Fruit fly (Drosophila melanogaster) whole organism, embryonic: ENCODE measurements around the gene CG2772.

ENCODE experiments used
- CG10267 ChIP-seq: fragments of 200-800 bp; sonication (Bioruptor generic); optimal IDR thresholded peaks from 2 replicates; lab custom pipeline; 2018; ENCODE audit warnings: missing biosample characterization, mild to moderate bottlenecking, missing genetic modification characterization, moderate library complexity
- CG10979 ChIP-seq: fragments of 200-800 bp; sonication (Bioruptor generic); optimal IDR thresholded peaks from 2 replicates; lab custom pipeline; 2018; ENCODE audit warnings: missing biosample characterization, mild to moderate bottlenecking, missing genetic modification characterization, moderate library complexity
- CG11695 ChIP-seq: fragments of 200-800 bp; sonication (Bioruptor generic); IDR thresholded peaks from 3 replicates; pipeline ENCODE4 v1.3.6; 2022; ENCODE audit warnings: missing biosample characterization, missing genetic modification characterization
- CG12104 ChIP-seq: fragments of 200-800 bp; sonication (Bioruptor generic); optimal IDR thresholded peaks from 3 replicates; lab custom pipeline; 2016; ENCODE audit warnings: missing biosample characterization, missing genetic modification characterization
- CG12219 ChIP-seq: fragments of 200-800 bp; sonication (Bioruptor generic); optimal IDR thresholded peaks from 3 replicates; lab custom pipeline; 2018; ENCODE audit warnings: missing biosample characterization, mild to moderate bottlenecking, missing genetic modification characterization
- CG14050 ChIP-seq: fragments of 200-800 bp; sonication (Bioruptor generic); IDR thresholded peaks from 3 replicates; pipeline ENCODE4 v1.3.6; 2022; ENCODE audit warnings: missing biosample characterization, missing genetic modification characterization
- CG14441 ChIP-seq: fragments of 200-800 bp; sonication (Bioruptor generic); IDR thresholded peaks from 2 replicates; pipeline ENCODE4 v1.3.6; 2022; ENCODE audit warnings: missing biosample characterization, missing genetic modification characterization
- CG17912 ChIP-seq: fragments of 200-800 bp; sonication (Bioruptor generic); optimal IDR thresholded peaks from 2 replicates; lab custom pipeline; 2018; ENCODE audit warnings: missing biosample characterization, mild to moderate bottlenecking, missing genetic modification characterization
- CG18619 ChIP-seq: fragments of 200-800 bp; sonication (Bioruptor generic); optimal IDR thresholded peaks from 3 replicates; lab custom pipeline; 2017; ENCODE audit warnings: missing biosample characterization, mild to moderate bottlenecking, missing genetic modification characterization
- CG18764 ChIP-seq: fragments of 200-800 bp; sonication (Bioruptor generic); optimal IDR thresholded peaks from 3 replicates; lab custom pipeline; 2016; ENCODE audit warnings: missing biosample characterization, missing genetic modification characterization
- CG2129 ChIP-seq: fragments of 200-800 bp; sonication (Bioruptor generic); IDR thresholded peaks from 2 replicates; pipeline ENCODE4 v1.3.6; 2022; ENCODE audit warnings: missing biosample characterization, missing genetic modification characterization; ENCODE audit not compliant: partially characterized antibody
- CG30403 ChIP-seq: fragments of 200-800 bp; sonication (Bioruptor generic); optimal IDR thresholded peaks from 3 replicates; lab custom pipeline; 2016; ENCODE audit warnings: missing biosample characterization, missing genetic modification characterization
- CG34224 ChIP-seq: fragments of 200-800 bp; sonication (Bioruptor generic); IDR thresholded peaks from 3 replicates; pipeline ENCODE4 v1.3.6; 2022; ENCODE audit warnings: missing biosample characterization, missing genetic modification characterization; ENCODE audit not compliant: partially characterized antibody
- CG34376 ChIP-seq: fragments of 200-800 bp; sonication (Bioruptor generic); optimal IDR thresholded peaks from 2 replicates; lab custom pipeline; 2018; ENCODE audit warnings: missing biosample characterization, mild to moderate bottlenecking, missing genetic modification characterization
- CG4707 ChIP-seq: fragments of 200-800 bp; sonication (Bioruptor generic); optimal IDR thresholded peaks from 2 replicates; lab custom pipeline; 2018; ENCODE audit warnings: missing biosample characterization, mild to moderate bottlenecking, missing genetic modification characterization, moderate library complexity
- CG5245 ChIP-seq: fragments of 200-800 bp; sonication (Bioruptor generic); optimal IDR thresholded peaks from 3 replicates; lab custom pipeline; 2016; ENCODE audit warnings: missing biosample characterization, missing genetic modification characterization
- CG7271 ChIP-seq: fragments of 200-800 bp; sonication (Bioruptor generic); optimal IDR thresholded peaks from 2 replicates; lab custom pipeline; 2018; ENCODE audit warnings: missing biosample characterization, mild to moderate bottlenecking, missing genetic modification characterization, moderate library complexity
- CG7987 ChIP-seq: fragments of 200-800 bp; sonication (Bioruptor generic); optimal IDR thresholded peaks from 2 replicates; lab custom pipeline; 2018; ENCODE audit warnings: missing biosample characterization, mild to moderate bottlenecking, missing genetic modification characterization, moderate library complexity
- CG8388 ChIP-seq: fragments of 200-800 bp; sonication (Bioruptor generic); optimal IDR thresholded peaks from 2 replicates; lab custom pipeline; 2019; ENCODE audit warnings: missing biosample characterization, mild to moderate bottlenecking, missing genetic modification characterization, moderate library complexity
- CG8924 ChIP-seq: fragments of 200-800 bp; optimal IDR thresholded peaks from 3 replicates; lab custom pipeline; 2019; ENCODE audit warnings: missing biosample characterization, mild to moderate bottlenecking, missing genetic modification characterization, moderate library complexity
- CG9817 ChIP-seq: fragments of 200-800 bp; sonication (Bioruptor generic); optimal IDR thresholded peaks from 2 replicates; lab custom pipeline; 2018; ENCODE audit warnings: missing biosample characterization, mild to moderate bottlenecking, missing genetic modification characterization, moderate library complexity
- CrebB ChIP-seq: fragments of 200-800 bp; sonication (Bioruptor generic); optimal IDR thresholded peaks from 3 replicates; lab custom pipeline; 2018; ENCODE audit warnings: missing biosample characterization, mild to moderate bottlenecking, missing genetic modification characterization
- Eip74EF ChIP-seq, 2 experiments: fragments of 200-800 bp in 1 of 2; fragments of >200 bp in 1 of 2; sonication (Bioruptor generic) in 1 of 2; optimal IDR thresholded peaks; 2 replicates each; lab custom pipeline; 2017 to 2019; ENCODE audit warnings: missing biosample characterization in 2 of 2, missing genetic modification characterization in 2 of 2, mild to moderate bottlenecking in 1 of 2, moderate library complexity in 1 of 2
- Elba2 ChIP-seq: fragments of 200-800 bp; sonication (Bioruptor generic); optimal IDR thresholded peaks from 3 replicates; lab custom pipeline; 2016; ENCODE audit warnings: missing biosample characterization, missing genetic modification characterization
- Fer3 ChIP-seq: fragments of 200-800 bp; sonication (Bioruptor generic); optimal IDR thresholded peaks from 2 replicates; lab custom pipeline; 2018; ENCODE audit warnings: missing biosample characterization, mild to moderate bottlenecking, missing genetic modification characterization, moderate library complexity
- HLHmδ ChIP-seq: fragments of 200-800 bp; sonication (Bioruptor generic); optimal IDR thresholded peaks from 2 replicates; lab custom pipeline; 2018; ENCODE audit warnings: missing biosample characterization, mild to moderate bottlenecking, missing genetic modification characterization, moderate library complexity
- HmgD ChIP-seq: fragments of 200-800 bp; sonication (Bioruptor generic); optimal IDR thresholded peaks from 3 replicates; lab custom pipeline; 2016; ENCODE audit warnings: missing biosample characterization, missing genetic modification characterization
- MTF-1 ChIP-seq: fragments of 200-800 bp; sonication (Bioruptor generic); optimal IDR thresholded peaks from 2 replicates; lab custom pipeline; 2018; ENCODE audit warnings: missing biosample characterization, mild to moderate bottlenecking, missing genetic modification characterization, borderline replicate concordance
- Poxn ChIP-seq: fragments of 200-800 bp; sonication (Bioruptor generic); IDR thresholded peaks from 2 replicates; pipeline ENCODE4 v1.3.6; 2022; ENCODE audit warnings: missing biosample characterization, missing genetic modification characterization
- Rfx ChIP-seq: fragments of 200-800 bp; sonication (Bioruptor generic); IDR thresholded peaks from 2 replicates; pipeline ENCODE4 v1.3.6; 2022; ENCODE audit warnings: missing biosample characterization, missing genetic modification characterization
- Tbp ChIP-seq: fragments of >200 bp; optimal IDR thresholded peaks from 2 replicates; lab custom pipeline; 2018; ENCODE audit warnings: missing biosample characterization, missing genetic modification characterization
- Trl ChIP-seq, 3 experiments: fragments of >200 bp in 2 of 3; fragments of 200-800 bp in 1 of 3; sonication (Bioruptor generic) in 1 of 3; optimal IDR thresholded peaks; 2 replicates in 1 of 3; 3 replicates in 2 of 3; lab custom pipeline; 2016 to 2017; ENCODE audit warnings: missing biosample characterization in 1 of 3, missing genetic modification characterization in 1 of 3
- ash1 ChIP-seq: fragments of 200-800 bp; sonication (Bioruptor generic); optimal IDR thresholded peaks from 2 replicates; lab custom pipeline; 2018; ENCODE audit warnings: missing biosample characterization, mild to moderate bottlenecking, missing genetic modification characterization
- chif ChIP-seq, 2 experiments: fragments of 200-800 bp; sonication (Bioruptor generic); optimal IDR thresholded peaks; 3 replicates each; lab custom pipeline; 2016; ENCODE audit warnings: missing biosample characterization in 2 of 2, missing genetic modification characterization in 2 of 2
- fd3F ChIP-seq: fragments of 200-800 bp; sonication (Bioruptor generic); optimal IDR thresholded peaks from 2 replicates; lab custom pipeline; 2018; ENCODE audit warnings: missing biosample characterization, mild to moderate bottlenecking, missing genetic modification characterization, moderate library complexity
- grn ChIP-seq: fragments of 200-800 bp; sonication (Bioruptor generic); optimal IDR thresholded peaks from 3 replicates; lab custom pipeline; 2017; ENCODE audit warnings: missing biosample characterization, missing genetic modification characterization
- h ChIP-seq: fragments of >200 bp; optimal IDR thresholded peaks from 2 replicates; lab custom pipeline; 2017
- hth ChIP-seq: fragments of >200 bp; optimal IDR thresholded peaks from 2 replicates; lab custom pipeline; 2017; ENCODE audit warnings: inconsistent platforms
- kay ChIP-seq: fragments of 200-800 bp; sonication (Bioruptor generic); optimal IDR thresholded peaks from 2 replicates; lab custom pipeline; 2016; ENCODE audit warnings: missing biosample characterization, missing genetic modification characterization
- maf-S ChIP-seq: fragments of 200-800 bp; sonication (Bioruptor generic); optimal IDR thresholded peaks from 2 replicates; lab custom pipeline; 2016; ENCODE audit warnings: missing biosample characterization, missing genetic modification characterization
- peb ChIP-seq: fragments of 200-800 bp; sonication (Bioruptor generic); IDR thresholded peaks from 2 replicates; pipeline ENCODE4 v1.3.6; 2022; ENCODE audit warnings: missing biosample characterization, missing genetic modification characterization
- pros ChIP-seq: fragments of 200-800 bp; sonication (Bioruptor generic); optimal IDR thresholded peaks from 3 replicates; lab custom pipeline; 2019; ENCODE audit warnings: missing biosample characterization, mild to moderate bottlenecking, missing genetic modification characterization, moderate library complexity
- psq ChIP-seq: fragments of 200-800 bp; sonication (Bioruptor generic); optimal IDR thresholded peaks from 2 replicates; lab custom pipeline; 2017; ENCODE audit warnings: missing biosample characterization, missing genetic modification characterization
- row ChIP-seq: fragments of 200-800 bp; sonication (Bioruptor generic); IDR thresholded peaks from 3 replicates; pipeline ENCODE4 v1.3.6; 2022; ENCODE audit warnings: missing biosample characterization, missing genetic modification characterization
- shn ChIP-seq: fragments of 200-800 bp; sonication (Bioruptor generic); optimal IDR thresholded peaks from 3 replicates; lab custom pipeline; 2016; ENCODE audit warnings: missing biosample characterization, missing genetic modification characterization
- wdn ChIP-seq: fragments of 200-800 bp; sonication (Bioruptor generic); IDR thresholded peaks from 2 replicates; pipeline ENCODE4 v1.3.6; 2022; ENCODE audit warnings: missing biosample characterization, missing genetic modification characterization
- wor ChIP-seq: fragments of 200-800 bp; sonication (Bioruptor generic); IDR thresholded peaks from 2 replicates; pipeline ENCODE4 v1.3.6; 2022; ENCODE audit warnings: missing biosample characterization, missing genetic modification characterization

Gene CG2772

DNA sequence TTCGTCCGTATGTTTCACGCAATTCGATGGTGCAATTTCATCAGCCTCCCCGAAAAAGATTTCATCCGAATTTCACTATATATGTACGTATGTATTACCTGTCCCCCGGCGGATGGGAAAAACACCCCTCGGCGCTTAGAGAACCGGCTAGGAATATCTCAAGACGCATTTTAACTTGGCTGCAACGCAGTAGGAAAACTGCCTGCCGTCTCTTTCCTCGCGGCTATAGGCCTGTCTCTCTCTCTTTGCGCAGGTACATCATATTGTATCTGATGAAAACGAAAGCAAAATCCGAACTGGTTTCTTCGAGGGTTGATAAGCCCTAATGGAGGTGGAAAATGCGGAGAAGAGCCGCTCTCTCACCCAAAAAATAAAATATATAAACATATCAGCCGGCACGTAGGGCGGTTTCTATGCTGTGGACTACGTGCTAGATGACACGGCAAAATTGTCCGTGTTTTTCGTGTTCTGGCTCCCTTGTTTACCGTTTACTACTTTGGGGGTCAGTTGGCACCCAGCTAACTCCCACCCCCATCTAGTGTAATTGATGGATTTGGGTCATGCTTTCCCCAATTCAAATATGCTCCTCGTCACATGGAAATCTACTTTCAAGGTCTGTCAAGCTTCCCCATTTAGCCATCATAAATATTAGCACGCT, 30.7 kb downstream of the CG2772 start (continued):
- no peak for TF ChIP-seq ash1
- TF ChIP-seq HLHmδ (GFP tag; lab: Kevin White, UChicago) = no peak
- TF ChIP-seq CG5245 (GFP tag; lab: Kevin White, UChicago) = no peak
- no peak for TF ChIP-seq Elba2 (GFP tag; lab: Kevin White, UChicago)
- TF ChIP-seq CG2129 (GFP tag; lab: Robert Waterston, UW) = no peak
- no peak for TF ChIP-seq Fer3 (tag; lab: Kevin White, UChicago)
- TF ChIP-seq fd3F (GFP tag; lab: Kevin White, UChicago) = no peak
- TF ChIP-seq CG10267 (tag; lab: Kevin White, UChicago) = no peak
- TF ChIP-seq shn (GFP tag; lab: Kevin White, UChicago) = no peak
- no peak for TF ChIP-seq CG18619 (GFP tag; lab: Kevin White, UChicago)
- no peak for TF ChIP-seq CG12219 (GFP tag; lab: Kevin White, UChicago)

dm6 chr2L:3477057-3477755, 31.4 kb downstream of the CG2772 start:
- TF ChIP-seq h (lab: Kevin White, UChicago) (no peak), CG14441 (no peak), CG10979 (tag; lab: Kevin White, UChicago) (peak; percentile 2), hth (lab: Kevin White, UChicago) (no peak), CG17912 (no peak), CG4707 (GFP tag; lab: Kevin White, UChicago) (no peak), Trl (optimal IDR thresholded peaks at IDR 0.05; lab: Kevin White, UChicago) (no peak), Trl (GFP tag; optimal IDR thresholded peaks at IDR 0.05; lab: Kevin White, UChicago) (no peak), CG10267 (tag; lab: Kevin White, UChicago) (peak; percentile 10), CG9817 (tag; lab: Kevin White, UChicago) (peak; percentile 39), wor (GFP tag; lab: Robert Waterston, UW) (no peak), CG34376 (no peak), CG12104 (no peak), CG18764 (GFP tag; lab: Kevin White, UChicago) (no peak), CG8924 (tag; lab: Kevin White, UChicago) (no peak), psq (GFP tag; lab: Kevin White, UChicago) (no peak), CrebB (tag; lab: Kevin White, UChicago) (no peak), CG8388 (GFP tag; lab: Kevin White, UChicago) (peak; percentile 15), maf-S (peak; percentile 47), Fer3 (tag; lab: Kevin White, UChicago) (no peak), MTF-1 (GFP tag; lab: Kevin White, UChicago) (no peak), Poxn (GFP tag; lab: Robert Waterston, UW) (no peak), Eip74EF (GFP tag; optimal IDR thresholded peaks at IDR 0.05; lab: Kevin White, UChicago) (no peak), row (GFP tag; lab: Robert Waterston, UW) (peak; percentile 76), wdn (GFP tag; lab: Robert Waterston, UW) (no peak), grn (GFP tag; lab: Kevin White, UChicago) (no peak), HmgD (no peak), CG5245 (GFP tag; lab: Kevin White, UChicago) (no peak), peb (GFP tag; lab: Robert Waterston, UW) (no peak), kay (GFP tag; lab: Kevin White, UChicago) (no peak), CG7987 (GFP tag; lab: Kevin White, UChicago) (no peak), ash1 (no peak), chif (GFP tag; optimal IDR thresholded peaks at IDR 0.05; lab: Kevin White, UChicago) (peak; percentile 3 to 44), Rfx (GFP tag; lab: Robert Waterston, UW) (peak; percentile 40; the same call in 1 of the 2 replicates), pros (GFP tag; lab: Kevin White, UChicago) (no peak), Tbp (GFP tag; lab: Kevin White, UChicago) (no peak), CG34224 (no peak), CG30403 (peak; percentile 75), CG7271 (tag; lab: Kevin White, UChicago) (no peak), CG14050 (GFP tag; lab: Robert Waterston, UW) (no peak), CG11695 (no peak)
